Fruit fly (Drosophila melanogaster) whole organism, embryonic: ENCODE results near the gene CG4658.

ENCODE experiments used
- BEAF-32 ChIP-seq: fragments of 200-800 bp; sonication (Bioruptor generic); optimal IDR thresholded peaks from 3 replicates; lab custom pipeline; 2017; ENCODE audit warnings: missing biosample characterization, missing genetic modification characterization, mild to moderate bottlenecking, moderate library complexity, missing genetic modification reagents
- Bdp1 ChIP-seq: fragments of 200-800 bp; sonication (Bioruptor generic); optimal IDR thresholded peaks from 3 replicates; lab custom pipeline; 2016; ENCODE audit warnings: missing biosample characterization, missing genetic modification characterization
- CG10147 ChIP-seq: fragments of 200-800 bp; sonication (Bioruptor generic); optimal IDR thresholded peaks from 2 replicates; lab custom pipeline; 2019; ENCODE audit warnings: missing biosample characterization, mild to moderate bottlenecking, missing genetic modification characterization, moderate library complexity
- CG13287 ChIP-seq: fragments of 200-800 bp; sonication (Bioruptor generic); IDR thresholded peaks from 2 replicates; pipeline ENCODE4 v1.3.6; 2022; ENCODE audit warnings: missing biosample characterization, missing genetic modification characterization; ENCODE audit not compliant: partially characterized antibody
- CG13894 ChIP-seq: fragments of 200-800 bp; sonication (Bioruptor generic); optimal IDR thresholded peaks from 3 replicates; lab custom pipeline; 2018; ENCODE audit warnings: missing biosample characterization, mild to moderate bottlenecking, missing genetic modification characterization, moderate library complexity
- CG15601 ChIP-seq: fragments of 200-800 bp; sonication (Bioruptor generic); optimal IDR thresholded peaks from 3 replicates; lab custom pipeline; 2019; ENCODE audit warnings: missing biosample characterization, mild to moderate bottlenecking, missing genetic modification characterization, moderate library complexity
- CG17328 ChIP-seq: fragments of 200-800 bp; sonication (Bioruptor generic); IDR thresholded peaks from 2 replicates; pipeline ENCODE4 v1.3.6; 2022; ENCODE audit warnings: missing biosample characterization, missing genetic modification characterization
- CG2116 ChIP-seq: fragments of 200-800 bp; sonication (Bioruptor generic); optimal IDR thresholded peaks from 3 replicates; lab custom pipeline; 2018; ENCODE audit warnings: missing biosample characterization, mild to moderate bottlenecking, missing genetic modification characterization
- CG2678 ChIP-seq: fragments of 200-800 bp; sonication (Bioruptor generic); optimal IDR thresholded peaks from 3 replicates; lab custom pipeline; 2019; ENCODE audit warnings: missing biosample characterization, mild to moderate bottlenecking, missing genetic modification characterization, moderate library complexity
- CG30020 ChIP-seq: fragments of 200-800 bp; optimal IDR thresholded peaks from 2 replicates; lab custom pipeline; 2019; ENCODE audit warnings: missing biosample characterization, mild to moderate bottlenecking, missing genetic modification characterization, moderate library complexity
- CG32532 ChIP-seq: fragments of 200-800 bp; sonication (Bioruptor generic); IDR thresholded peaks from 2 replicates; pipeline ENCODE4 v1.3.6; 2022; ENCODE audit warnings: missing biosample characterization, missing genetic modification characterization
- CG32767 ChIP-seq: fragments of 200-800 bp; sonication (Bioruptor generic); IDR thresholded peaks from 2 replicates; pipeline ENCODE4 v1.3.6; 2022; ENCODE audit warnings: missing biosample characterization, missing genetic modification characterization
- CG3281 ChIP-seq: fragments of 200-800 bp; sonication (Bioruptor generic); optimal IDR thresholded peaks from 3 replicates; lab custom pipeline; 2017; ENCODE audit warnings: missing biosample characterization, mild to moderate bottlenecking, missing genetic modification characterization
- CG5953 ChIP-seq: fragments of 200-800 bp; sonication (Bioruptor generic); IDR thresholded peaks from 2 replicates; pipeline ENCODE4 v1.3.6; 2022; ENCODE audit warnings: missing biosample characterization, missing genetic modification characterization
- CG7372 ChIP-seq: fragments of 200-800 bp; sonication (Bioruptor generic); IDR thresholded peaks from 2 replicates; pipeline ENCODE4 v1.3.6; 2022; ENCODE audit warnings: missing biosample characterization, missing genetic modification characterization
- CG7987 ChIP-seq: fragments of 200-800 bp; sonication (Bioruptor generic); optimal IDR thresholded peaks from 2 replicates; lab custom pipeline; 2018; ENCODE audit warnings: missing biosample characterization, mild to moderate bottlenecking, missing genetic modification characterization, moderate library complexity
- Dref ChIP-seq: fragments of 200-800 bp; sonication (Bioruptor generic); IDR thresholded peaks from 2 replicates; pipeline ENCODE4 v1.3.6; 2022; ENCODE audit warnings: missing biosample characterization, missing genetic modification characterization
- E2f2 ChIP-seq: fragments of 200-800 bp; sonication (Bioruptor generic); IDR thresholded peaks from 2 replicates; pipeline ENCODE4 v1.3.6; 2022; ENCODE audit warnings: missing biosample characterization, missing genetic modification characterization
- Eip74EF ChIP-seq, 2 experiments: fragments of 200-800 bp in 1 of 2; fragments of >200 bp in 1 of 2; sonication (Bioruptor generic) in 1 of 2; optimal IDR thresholded peaks; 2 replicates each; lab custom pipeline; 2017 to 2019; ENCODE audit warnings: missing biosample characterization in 2 of 2, missing genetic modification characterization in 2 of 2, mild to moderate bottlenecking in 1 of 2, moderate library complexity in 1 of 2
- H15 ChIP-seq: fragments of 200-800 bp; sonication (Bioruptor generic); IDR thresholded peaks from 3 replicates; pipeline ENCODE4 v1.3.6; 2022; ENCODE audit warnings: missing biosample characterization, missing genetic modification characterization
- Hr51 ChIP-seq, 2 experiments: fragments of 200-800 bp; sonication (Bioruptor generic); optimal IDR thresholded peaks; 2 replicates in 1 of 2; 3 replicates in 1 of 2; lab custom pipeline; 2016 to 2018; ENCODE audit warnings: missing biosample characterization in 2 of 2, missing genetic modification characterization in 2 of 2, mild to moderate bottlenecking in 1 of 2, moderate library complexity in 1 of 2
- Lpt ChIP-seq: fragments of >200 bp; optimal IDR thresholded peaks from 2 replicates; lab custom pipeline; 2018; ENCODE audit warnings: missing biosample characterization, missing genetic modification characterization
- Rfx ChIP-seq: fragments of 200-800 bp; sonication (Bioruptor generic); IDR thresholded peaks from 2 replicates; pipeline ENCODE4 v1.3.6; 2022; ENCODE audit warnings: missing biosample characterization, missing genetic modification characterization
- Side ChIP-seq: fragments of 200-800 bp; sonication (Bioruptor generic); optimal IDR thresholded peaks from 2 replicates; lab custom pipeline; 2016; ENCODE audit warnings: missing biosample characterization, missing genetic modification characterization
- Taf1 ChIP-seq: fragments of 200-800 bp; sonication (Bioruptor generic); IDR thresholded peaks from 2 replicates; pipeline ENCODE4 v1.3.6; 2022; ENCODE audit warnings: missing biosample characterization, missing genetic modification characterization
- Xbp1 ChIP-seq: fragments of 200-800 bp; sonication (Bioruptor generic); optimal IDR thresholded peaks from 3 replicates; lab custom pipeline; 2016; ENCODE audit warnings: missing biosample characterization, mild to moderate bottlenecking, missing genetic modification characterization
- bab2 ChIP-seq: fragments of 200-800 bp; sonication (Bioruptor generic); optimal IDR thresholded peaks from 2 replicates; lab custom pipeline; 2016; ENCODE audit warnings: missing biosample characterization, missing genetic modification characterization
- bsh ChIP-seq, 2 experiments: fragments of 200-800 bp; sonication (Bioruptor generic); optimal IDR thresholded peaks; 2 replicates each; lab custom pipeline; 2017 to 2018; ENCODE audit warnings: mild to moderate bottlenecking in 2 of 2, missing biosample characterization in 2 of 2, missing genetic modification characterization in 2 of 2, moderate library complexity in 1 of 2
- cg ChIP-seq: fragments of 200-800 bp; sonication (Bioruptor generic); optimal IDR thresholded peaks from 3 replicates; lab custom pipeline; 2019; ENCODE audit warnings: missing biosample characterization, mild to moderate bottlenecking, missing genetic modification characterization, moderate library complexity
- corto ChIP-seq: fragments of 200-800 bp; sonication (Bioruptor generic); optimal IDR thresholded peaks from 2 replicates; lab custom pipeline; 2016; ENCODE audit warnings: missing biosample characterization, mild to moderate bottlenecking, missing genetic modification characterization, moderate library complexity
- crp ChIP-seq, 2 experiments: fragments of 200-800 bp; sonication (Bioruptor generic); optimal IDR thresholded peaks; 2 replicates in 1 of 2; 3 replicates in 1 of 2; lab custom pipeline; 2017; ENCODE audit warnings: missing biosample characterization in 2 of 2, missing genetic modification characterization in 2 of 2, mild to moderate bottlenecking in 1 of 2, moderate library complexity in 1 of 2
- da ChIP-seq: fragments of 200-800 bp; sonication (Bioruptor generic); optimal IDR thresholded peaks from 2 replicates; lab custom pipeline; 2016; ENCODE audit warnings: missing biosample characterization, missing genetic modification characterization
- en ChIP-seq: fragments of 200-800 bp; sonication (Bioruptor generic); optimal IDR thresholded peaks from 2 replicates; lab custom pipeline; 2016; ENCODE audit warnings: missing biosample characterization, missing genetic modification characterization
- her ChIP-seq: fragments of 200-800 bp; sonication (Bioruptor generic); optimal IDR thresholded peaks from 2 replicates; lab custom pipeline; 2016; ENCODE audit warnings: missing biosample characterization, missing genetic modification characterization
- hth ChIP-seq: fragments of >200 bp; optimal IDR thresholded peaks from 2 replicates; lab custom pipeline; 2017; ENCODE audit warnings: inconsistent platforms
- lilli ChIP-seq: fragments of 200-800 bp; sonication (Bioruptor generic); optimal IDR thresholded peaks from 3 replicates; lab custom pipeline; 2016; ENCODE audit warnings: missing biosample characterization, missing genetic modification characterization
- luna ChIP-seq: fragments of 200-800 bp; sonication (Bioruptor generic); optimal IDR thresholded peaks from 2 replicates; lab custom pipeline; 2016; ENCODE audit warnings: missing biosample characterization, missing genetic modification characterization
- mirr ChIP-seq: fragments of 200-800 bp; sonication (Bioruptor generic); optimal IDR thresholded peaks from 3 replicates; lab custom pipeline; 2018; ENCODE audit warnings: missing biosample characterization, mild to moderate bottlenecking, missing genetic modification characterization
- nerfin-2 ChIP-seq: fragments of 200-800 bp; sonication (Bioruptor generic); IDR thresholded peaks from 2 replicates; pipeline ENCODE4 v1.3.6; 2022; ENCODE audit warnings: missing biosample characterization, missing genetic modification characterization; ENCODE audit not compliant: partially characterized antibody
- row ChIP-seq: fragments of 200-800 bp; sonication (Bioruptor generic); IDR thresholded peaks from 3 replicates; pipeline ENCODE4 v1.3.6; 2022; ENCODE audit warnings: missing biosample characterization, missing genetic modification characterization
- sc ChIP-seq, 3 experiments: fragments of >200 bp in 2 of 3; fragments of 200-800 bp in 1 of 3; sonication (Bioruptor generic) in 1 of 3; optimal IDR thresholded peaks; 2 replicates in 2 of 3; 3 replicates in 1 of 3; lab custom pipeline; 2017; ENCODE audit warnings: mild to moderate bottlenecking in 1 of 3, missing biosample characterization in 1 of 3, missing genetic modification characterization in 1 of 3, missing genetic modification reagents in 1 of 3
- slou ChIP-seq: fragments of 200-800 bp; sonication (Bioruptor generic); optimal IDR thresholded peaks from 3 replicates; lab custom pipeline; 2016; ENCODE audit warnings: missing biosample characterization, missing genetic modification characterization
- sqz ChIP-seq: fragments of 200-800 bp; sonication (Bioruptor generic); optimal IDR thresholded peaks from 3 replicates; lab custom pipeline; 2018; ENCODE audit warnings: missing biosample characterization, mild to moderate bottlenecking, missing genetic modification characterization
- ttk ChIP-seq: fragments of 200-800 bp; sonication (Bioruptor generic); IDR thresholded peaks from 2 replicates; pipeline ENCODE4 v2.1.2; 2022; ENCODE audit warnings: missing biosample characterization, missing genetic modification characterization
- unpg ChIP-seq: fragments of 200-800 bp; sonication (Bioruptor generic); optimal IDR thresholded peaks from 3 replicates; lab custom pipeline; 2018; ENCODE audit warnings: missing biosample characterization, mild to moderate bottlenecking, missing genetic modification characterization, moderate library complexity
- zen ChIP-seq: fragments of 200-800 bp; sonication (Bioruptor generic); optimal IDR thresholded peaks from 3 replicates; lab custom pipeline; 2018; ENCODE audit warnings: missing biosample characterization, mild to moderate bottlenecking, missing genetic modification characterization, moderate library complexity
- zen2 ChIP-seq: fragments of 200-800 bp; sonication (Bioruptor generic); IDR thresholded peaks from 3 replicates; pipeline ENCODE4 v1.3.6; 2022; ENCODE audit warnings: missing biosample characterization, missing genetic modification characterization; ENCODE audit not compliant: partially characterized antibody

CG4658 gene

dm6 chr2L:9996553-9996952 lies 39.6 kb downstream of the CG4658 start (continued):
- TF ChIP-seq mirr (GFP tag; lab: Kevin White, UChicago) (no peak), CG17328 (GFP tag; lab: Robert Waterston, UW) (no peak), BEAF-32 (GFP tag; lab: Kevin White, UChicago) (peak; percentile 14), luna (GFP tag; lab: Kevin White, UChicago) (no peak), row (peak; percentile 53; the same call in 1 of the 3 replicates), ttk (GFP tag; lab: Robert Waterston, UW) (no peak), corto (GFP tag; lab: Kevin White, UChicago) (no peak), CG3281 (GFP tag; lab: Kevin White, UChicago) (no peak), CG13894 (tag; lab: Kevin White, UChicago) (no peak), zen2 (GFP tag; lab: Robert Waterston, UW) (no peak), CG7372 (GFP tag; lab: Robert Waterston, UW) (no peak), sqz (GFP tag; lab: Kevin White, UChicago) (peak; percentile 35), CG15601 (tag; lab: Kevin White, UChicago) (peak; percentile 29), CG5953 (GFP tag; lab: Robert Waterston, UW) (no peak), lilli (GFP tag; lab: Kevin White, UChicago) (peak; percentile 40), E2f2 (no peak), slou (no peak), bab2 (no peak), CG32532 (GFP tag; lab: Robert Waterston, UW) (no peak), Side (GFP tag; lab: Kevin White, UChicago) (no peak), Taf1 (GFP tag; lab: Robert Waterston, UW) (no peak), unpg (GFP tag; lab: Kevin White, UChicago) (no peak), sc (optimal IDR thresholded peaks at IDR 0.05; lab: Kevin White, UChicago) (no peak), sc (GFP tag; optimal IDR thresholded peaks at IDR 0.05; lab: Kevin White, UChicago) (no peak), CG32767 (GFP tag; lab: Robert Waterston, UW) (no peak), her (GFP tag; lab: Kevin White, UChicago) (no peak), zen (tag; lab: Kevin White, UChicago) (peak; percentile 28), Lpt (GFP tag; lab: Kevin White, UChicago) (no peak)
- TF ChIP-seq, all 482 proteins: peak for 69

- TF ChIP-seq Eip74EF (GFP tag; optimal IDR thresholded peaks at IDR 0.05; lab: Kevin White, UChicago) (peak in 1 of 2 experiments; percentile 25), CG2678 (no peak), da (GFP tag; lab: Kevin White, UChicago) (no peak), Hr51 (GFP tag; optimal IDR thresholded peaks at IDR 0.05; lab: Kevin White, UChicago) (no peak), E2f2 (0 out of 2 replicates have a peak, but pooled peaks have one; percentile 34), Rfx (GFP tag; lab: Robert Waterston, UW) (no peak), CG2116 (GFP tag; lab: Kevin White, UChicago) (no peak), crp (GFP tag; optimal IDR thresholded peaks at IDR 0.05; lab: Kevin White, UChicago) (no peak), bsh (GFP tag; optimal IDR thresholded peaks at IDR 0.05; lab: Kevin White, UChicago) (no peak), Dref (GFP tag; lab: Robert Waterston, UW) (peak; percentile 51), CG13287 (GFP tag; lab: Robert Waterston, UW) (no peak), en (GFP tag; lab: Kevin White, UChicago) (no peak), nerfin-2 (GFP tag; lab: Robert Waterston, UW) (no peak), hth (lab: Kevin White, UChicago) (no peak), CG17328 (GFP tag; lab: Robert Waterston, UW) (0 out of 2 replicates have a peak, but pooled peaks have one; percentile 9), Bdp1 (GFP tag; lab: Kevin White, UChicago) (no peak), Xbp1 (GFP tag; lab: Kevin White, UChicago) (no peak), cg (peak; percentile 39), CG30020 (tag; lab: Kevin White, UChicago) (no peak), corto (GFP tag; lab: Kevin White, UChicago) (peak; percentile 5), H15 (no peak), CG7987 (peak; percentile 29), CG10147 (GFP tag; lab: Kevin White, UChicago) (no peak)
Measured at dm6 chr2L:10002408-10003358, 45.8 kb downstream of the CG4658 start, which contains the start of the genes CG31875 and SoYb. CG31875 (minus strand) TSS chr2L:10002736. SoYb (minus strand) TSS chr2L:10002736.
